Fruit fly (Drosophila melanogaster) whole organism, pupa: ENCODE data around the gene CG8301.

Experiments
- CG10348 ChIP-seq: fragments of 200-800 bp; sonication (Bioruptor generic); IDR thresholded peaks from 2 replicates; pipeline ENCODE4 v1.3.6; 2022; ENCODE audit warnings: missing biosample characterization, missing genetic modification characterization
- CG12605 ChIP-seq: fragments of 200-800 bp; sonication (Bioruptor generic); IDR thresholded peaks from 2 replicates; pipeline ENCODE4 v1.3.6; 2022; ENCODE audit warnings: missing biosample characterization, missing genetic modification characterization
- CG13204 ChIP-seq: fragments of 200-800 bp; sonication (Bioruptor generic); optimal IDR thresholded peaks from 2 replicates; lab custom pipeline; 2018; ENCODE audit warnings: missing biosample characterization, mild to moderate bottlenecking, missing genetic modification characterization, moderate library complexity
- CG14655 ChIP-seq: fragments of 200-800 bp; sonication (Bioruptor generic); optimal IDR thresholded peaks from 3 replicates; lab custom pipeline; 2017; ENCODE audit warnings: mild to moderate bottlenecking, missing biosample characterization, missing genetic modification reagents, missing genetic modification characterization
- CG15710 ChIP-seq: fragments of 200-800 bp; sonication (Bioruptor generic); optimal IDR thresholded peaks from 2 replicates; lab custom pipeline; 2018; ENCODE audit warnings: missing biosample characterization, mild to moderate bottlenecking, missing genetic modification characterization, moderate library complexity
- CG17806 ChIP-seq: fragments of 200-800 bp; sonication (Bioruptor generic); optimal IDR thresholded peaks from 2 replicates; lab custom pipeline; 2018; ENCODE audit warnings: missing biosample characterization, mild to moderate bottlenecking, missing genetic modification characterization, moderate library complexity
- CG32121 ChIP-seq: fragments of 200-800 bp; sonication (Bioruptor generic); IDR thresholded peaks from 2 replicates; pipeline ENCODE4 v1.3.6; 2022; ENCODE audit warnings: missing biosample characterization, missing genetic modification characterization
- CG34367 ChIP-seq: fragments of 200-800 bp; sonication (Bioruptor generic); optimal IDR thresholded peaks from 2 replicates; lab custom pipeline; 2018; ENCODE audit warnings: missing biosample characterization, mild to moderate bottlenecking, missing genetic modification characterization
- CG4496 ChIP-seq: fragments of 200-800 bp; sonication (Bioruptor generic); IDR thresholded peaks from 3 replicates; pipeline ENCODE4 v1.3.6; 2022; ENCODE audit warnings: missing biosample characterization, missing genetic modification characterization
- CG8159 ChIP-seq: fragments of 200-800 bp; sonication (Bioruptor generic); optimal IDR thresholded peaks from 3 replicates; lab custom pipeline; 2018; ENCODE audit warnings: missing biosample characterization, mild to moderate bottlenecking, missing genetic modification characterization, moderate library complexity
- CG8301 ChIP-seq: fragments of 200-800 bp; sonication (Bioruptor generic); optimal IDR thresholded peaks from 2 replicates; lab custom pipeline; 2018; ENCODE audit warnings: missing biosample characterization, mild to moderate bottlenecking, missing genetic modification characterization
- CG9948 ChIP-seq: fragments of 200-800 bp; sonication (Bioruptor generic); optimal IDR thresholded peaks from 2 replicates; lab custom pipeline; 2018; ENCODE audit warnings: missing biosample characterization, mild to moderate bottlenecking, missing genetic modification characterization, moderate library complexity
- D1 ChIP-seq: fragments of 200-800 bp; sonication (Bioruptor generic); optimal IDR thresholded peaks from 2 replicates; lab custom pipeline; 2018; ENCODE audit warnings: missing biosample characterization, mild to moderate bottlenecking, missing genetic modification characterization, moderate library complexity
- EcR ChIP-seq: fragments of 200-800 bp; sonication (Bioruptor generic); optimal IDR thresholded peaks from 3 replicates; lab custom pipeline; 2019; ENCODE audit warnings: missing biosample characterization, missing genetic modification characterization, mild to moderate bottlenecking, moderate library complexity, missing genetic modification reagents
- Ets98B ChIP-seq: fragments of 200-800 bp; sonication (Bioruptor generic); IDR thresholded peaks from 2 replicates; pipeline ENCODE4 v1.3.6; 2022; ENCODE audit warnings: missing biosample characterization, missing genetic modification characterization
- Pif1A ChIP-seq: fragments of 200-800 bp; sonication (Bioruptor generic); optimal IDR thresholded peaks from 3 replicates; lab custom pipeline; 2016; ENCODE audit warnings: missing biosample characterization, missing genetic modification characterization
- Pif1B ChIP-seq: fragments of 200-800 bp; sonication (Bioruptor generic); optimal IDR thresholded peaks from 3 replicates; lab custom pipeline; 2016; ENCODE audit warnings: missing biosample characterization, missing genetic modification characterization
- Snoo ChIP-seq: fragments of 200-800 bp; sonication (Bioruptor generic); optimal IDR thresholded peaks from 3 replicates; lab custom pipeline; 2017; ENCODE audit warnings: missing biosample characterization, mild to moderate bottlenecking, missing genetic modification characterization, inconsistent platforms
- fd96Ca ChIP-seq: fragments of 200-800 bp; sonication (Bioruptor generic); IDR thresholded peaks from 3 replicates; pipeline ENCODE4 v1.3.6; 2022; ENCODE audit warnings: missing biosample characterization, missing genetic modification characterization
- gl ChIP-seq: fragments of 200-800 bp; sonication (Bioruptor generic); optimal IDR thresholded peaks from 2 replicates; lab custom pipeline; 2018; ENCODE audit warnings: missing biosample characterization, mild to moderate bottlenecking, missing genetic modification characterization
- rn ChIP-seq: fragments of 200-800 bp; sonication (Bioruptor generic); IDR thresholded peaks from 2 replicates; pipeline ENCODE4 v1.3.6; 2022; ENCODE audit warnings: missing biosample characterization, missing genetic modification characterization

The CG8301 gene

dm6 chr3R:9601949-9602348 lies 20.8 kb downstream of the CG8301 start:
- no peak for TF ChIP-seq CG34367 (tag; lab: Kevin White, UChicago)
- no peak for TF ChIP-seq CG9948
- TF ChIP-seq CG15710 (tag; lab: Kevin White, UChicago), result peak; percentile 7

DNA sequence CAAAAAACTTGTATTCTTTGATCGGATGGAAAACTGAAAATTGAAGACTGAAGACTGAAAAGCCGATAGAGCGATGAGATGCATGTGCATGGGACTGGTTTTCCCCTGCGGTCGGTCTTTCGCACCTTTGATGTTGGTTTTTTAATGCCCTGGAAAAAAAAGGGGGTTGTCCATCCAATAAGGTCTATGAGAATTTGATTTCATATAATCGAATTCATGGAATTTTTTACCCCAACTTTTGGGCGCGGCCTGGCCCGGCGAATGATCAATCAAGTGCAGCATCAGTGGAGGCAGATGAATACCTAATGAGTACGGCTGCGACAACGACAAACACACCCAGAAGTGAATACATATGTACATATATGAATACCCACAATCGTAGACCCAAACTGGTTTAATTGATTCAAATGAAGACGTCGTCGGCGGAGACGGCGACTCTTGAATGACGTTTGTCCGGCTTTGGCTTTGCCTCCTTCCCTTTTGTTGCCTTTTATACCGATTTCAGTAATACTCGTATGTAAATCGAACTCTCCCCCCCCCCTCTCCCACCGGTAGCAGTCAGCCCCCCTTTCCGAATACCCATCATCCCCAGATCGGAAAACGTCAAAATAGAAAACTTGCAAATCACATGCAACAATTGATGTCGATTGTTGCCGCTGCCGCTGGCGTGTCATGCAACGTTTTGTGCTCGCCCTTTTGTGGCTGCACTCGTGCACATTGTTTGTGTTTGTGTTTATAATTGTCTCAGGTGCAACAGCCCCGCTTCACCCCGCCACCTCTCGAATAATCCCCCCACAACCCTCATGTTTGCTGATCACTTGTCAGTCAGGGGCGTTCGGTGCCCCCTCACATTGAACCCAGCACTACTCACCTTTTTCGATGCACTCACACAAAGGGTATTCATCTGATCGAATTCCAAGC lies 22.2 kb downstream of the CG8301 start:
- TF ChIP-seq CG15710 (tag; lab: Kevin White, UChicago) (no peak), fd96Ca (GFP tag; lab: Robert Waterston, UW) (no peak), Ets98B (GFP tag; lab: Robert Waterston, UW) (no peak), CG8301 (tag; lab: Kevin White, UChicago) (no peak), CG32121 (GFP tag; lab: Robert Waterston, UW) (no peak), CG9948 (no peak), CG8159 (no peak), CG14655 (GFP tag; lab: Kevin White, UChicago) (no peak), CG13204 (GFP tag; lab: Kevin White, UChicago) (no peak), EcR (GFP tag; lab: Kevin White, UChicago) (peak; percentile 12), gl (peak; percentile 2), CG17806 (tag; lab: Kevin White, UChicago) (no peak), CG10348 (GFP tag; lab: Robert Waterston, UW) (no peak), CG4496 (GFP tag; lab: Robert Waterston, UW) (no peak), CG12605 (GFP tag; lab: Robert Waterston, UW) (no peak), rn (GFP tag; lab: Robert Waterston, UW) (no peak)
- TF ChIP-seq, all 21 proteins: peak for 2

- TF ChIP-seq D1, result no peak
- TF ChIP-seq CG9948, result no peak
- no peak for TF ChIP-seq CG12605 (GFP tag; lab: Robert Waterston, UW)
- no peak for TF ChIP-seq CG34367 (tag; lab: Kevin White, UChicago)
- no peak for TF ChIP-seq CG32121 (GFP tag; lab: Robert Waterston, UW)
- no peak for TF ChIP-seq rn (GFP tag; lab: Robert Waterston, UW)
- no peak for TF ChIP-seq CG4496 (GFP tag; lab: Robert Waterston, UW)
- TF ChIP-seq CG15710 (tag; lab: Kevin White, UChicago), result no peak
- no peak for TF ChIP-seq CG10348 (GFP tag; lab: Robert Waterston, UW)
- TF ChIP-seq Pif1A (GFP tag; lab: Kevin White, UChicago), result no peak
- TF ChIP-seq CG8301 (tag; lab: Kevin White, UChicago), result no peak
- no peak for TF ChIP-seq gl
- TF ChIP-seq EcR (GFP tag; lab: Kevin White, UChicago), result no peak
Observed at dm6 chr3R:9604445-9605020, 23.4 kb downstream of the CG8301 start.

dm6 chr3R:9605084-9605483 lies 24.0 kb downstream of the CG8301 start:
- TF ChIP-seq EcR (GFP tag; lab: Kevin White, UChicago), result no peak
- TF ChIP-seq CG9948, result peak; percentile 76
- no peak for TF ChIP-seq CG10348 (GFP tag; lab: Robert Waterston, UW)
- TF ChIP-seq CG13204 (GFP tag; lab: Kevin White, UChicago), result peak; percentile 33
- TF ChIP-seq Pif1A (GFP tag; lab: Kevin White, UChicago), result peak; percentile 58
- no peak for TF ChIP-seq Ets98B (GFP tag; lab: Robert Waterston, UW)
- no peak for TF ChIP-seq CG32121 (GFP tag; lab: Robert Waterston, UW)
- peak; percentile 77 for TF ChIP-seq CG17806 (tag; lab: Kevin White, UChicago)
- TF ChIP-seq gl, result peak; percentile 54
- peak; percentile 45; the same call in 1 of the 3 replicates for TF ChIP-seq fd96Ca (GFP tag; lab: Robert Waterston, UW)
- TF ChIP-seq CG34367 (tag; lab: Kevin White, UChicago), result peak; percentile 68
- peak; percentile 71 for TF ChIP-seq CG4496 (GFP tag; lab: Robert Waterston, UW)
- peak; percentile 73 for TF ChIP-seq CG8301 (tag; lab: Kevin White, UChicago)
- peak; percentile 60 for TF ChIP-seq D1
- TF ChIP-seq Pif1B, result peak; percentile 61
- TF ChIP-seq CG15710 (tag; lab: Kevin White, UChicago), result peak; percentile 73
- peak; percentile 34; the same call in 1 of the 2 replicates for TF ChIP-seq rn (GFP tag; lab: Robert Waterston, UW)
- peak; percentile 74 for TF ChIP-seq CG8159
- peak; percentile 84 for TF ChIP-seq CG14655 (GFP tag; lab: Kevin White, UChicago)
- no peak for TF ChIP-seq Snoo (tag; lab: Kevin White, UChicago)
- peak; percentile 28; the same call in 1 of the 2 replicates for TF ChIP-seq CG12605 (GFP tag; lab: Robert Waterston, UW)

DNA sequence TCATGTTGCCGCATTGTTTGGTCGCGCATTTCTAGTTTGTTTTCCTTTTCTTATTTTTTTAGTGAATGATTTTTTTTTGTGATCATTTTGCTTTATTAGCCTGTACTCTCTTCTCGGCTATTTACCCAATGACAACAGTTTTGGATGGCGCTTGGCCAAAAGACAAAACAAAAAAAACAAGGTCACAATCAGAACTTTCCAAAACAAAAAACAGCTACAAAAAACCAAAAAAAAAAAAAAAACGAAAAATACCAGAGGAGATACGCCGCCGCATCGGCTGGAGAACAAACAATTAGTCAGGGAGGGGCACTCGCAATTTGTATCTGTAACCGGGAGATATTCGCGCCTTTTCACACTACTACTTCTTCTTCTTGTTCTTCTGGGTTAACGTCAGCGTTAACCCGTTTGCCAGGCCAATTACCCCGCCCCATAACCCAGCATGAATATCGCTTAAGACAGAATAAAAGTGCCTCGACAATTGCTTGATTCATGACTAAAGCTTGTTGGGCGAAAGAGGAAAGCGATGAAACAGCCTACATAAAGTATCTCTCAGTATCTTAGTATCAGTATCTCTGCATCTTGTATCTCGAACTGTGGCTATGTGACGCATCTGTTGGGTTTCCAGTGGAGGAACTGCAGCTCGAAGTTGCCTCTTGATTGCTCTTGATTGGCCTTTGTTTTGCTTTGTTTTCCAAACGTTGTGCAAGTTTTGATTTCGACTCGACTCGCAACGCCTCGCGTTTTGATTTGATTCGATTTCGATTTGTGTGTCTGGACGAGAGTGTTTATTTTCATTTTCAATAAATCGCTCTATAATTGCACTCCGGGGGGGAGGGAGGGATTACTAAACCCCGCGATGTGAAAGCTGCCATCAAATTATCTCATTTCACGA lies 26.1 kb downstream of the CG8301 start:
- TF ChIP-seq EcR (GFP tag; lab: Kevin White, UChicago) (peak; percentile 83), CG10348 (GFP tag; lab: Robert Waterston, UW) (no peak)
- TF ChIP-seq, all 21 proteins: peak for 1
